Fruit fly (Drosophila melanogaster) whole organism, embryonic: ENCODE measurements around the gene TwdlF.

Source experiments
- Asciz ChIP-seq: fragments of 200-800 bp; sonication (Bioruptor generic); optimal IDR thresholded peaks from 2 replicates; lab custom pipeline; 2017; ENCODE audit warnings: missing biosample characterization, mild to moderate bottlenecking, missing genetic modification characterization, missing genetic modification reagents
- CG10267 ChIP-seq: fragments of 200-800 bp; sonication (Bioruptor generic); optimal IDR thresholded peaks from 2 replicates; lab custom pipeline; 2018; ENCODE audit warnings: missing biosample characterization, mild to moderate bottlenecking, missing genetic modification characterization, moderate library complexity
- CG10543 ChIP-seq: fragments of 200-800 bp; sonication (Bioruptor generic); optimal IDR thresholded peaks from 3 replicates; lab custom pipeline; 2017; ENCODE audit warnings: missing biosample characterization, mild to moderate bottlenecking, missing genetic modification characterization, moderate library complexity
- CG12659 ChIP-seq: fragments of 200-800 bp; sonication (Bioruptor generic); optimal IDR thresholded peaks from 3 replicates; lab custom pipeline; 2017; ENCODE audit warnings: mild to moderate bottlenecking, missing biosample characterization, missing genetic modification reagents, missing genetic modification characterization
- CG12769 ChIP-seq: fragments of 200-800 bp; sonication (Bioruptor generic); optimal IDR thresholded peaks from 2 replicates; lab custom pipeline; 2019; ENCODE audit warnings: missing biosample characterization, mild to moderate bottlenecking, missing genetic modification characterization, moderate library complexity
- CG13296 ChIP-seq: fragments of 200-800 bp; sonication (Bioruptor generic); optimal IDR thresholded peaks from 3 replicates; lab custom pipeline; 2018; ENCODE audit warnings: missing biosample characterization, mild to moderate bottlenecking, missing genetic modification characterization
- CG14014 ChIP-seq: fragments of 200-800 bp; sonication (Bioruptor generic); IDR thresholded peaks from 2 replicates; pipeline ENCODE4 v1.3.6; 2022; ENCODE audit warnings: missing biosample characterization, missing genetic modification characterization
- CG14050 ChIP-seq: fragments of 200-800 bp; sonication (Bioruptor generic); IDR thresholded peaks from 3 replicates; pipeline ENCODE4 v1.3.6; 2022; ENCODE audit warnings: missing biosample characterization, missing genetic modification characterization
- CG1647 ChIP-seq: fragments of 200-800 bp; sonication (Bioruptor generic); optimal IDR thresholded peaks from 3 replicates; lab custom pipeline; 2016; ENCODE audit warnings: missing biosample characterization, missing genetic modification characterization
- CG16863 ChIP-seq: fragments of 200-800 bp; sonication (Bioruptor generic); optimal IDR thresholded peaks from 3 replicates; lab custom pipeline; 2016; ENCODE audit warnings: missing biosample characterization, missing genetic modification characterization
- CG34422 ChIP-seq: fragments of 200-800 bp; sonication (Bioruptor generic); IDR thresholded peaks from 3 replicates; pipeline ENCODE4 v1.3.6; 2022; ENCODE audit warnings: missing biosample characterization, missing genetic modification characterization
- CG3847 ChIP-seq: fragments of 200-800 bp; sonication (Bioruptor generic); IDR thresholded peaks from 2 replicates; pipeline ENCODE4 v1.3.6; 2022; ENCODE audit warnings: missing biosample characterization, missing genetic modification characterization
- CG3995 ChIP-seq: fragments of 200-800 bp; sonication (Bioruptor generic); optimal IDR thresholded peaks from 3 replicates; lab custom pipeline; 2016; ENCODE audit warnings: missing biosample characterization, missing genetic modification characterization
- CG42726 ChIP-seq: fragments of 200-800 bp; sonication (Bioruptor generic); IDR thresholded peaks from 2 replicates; pipeline ENCODE4 v1.3.6; 2022; ENCODE audit warnings: missing biosample characterization, missing genetic modification characterization; ENCODE audit not compliant: partially characterized antibody
- CG4360 ChIP-seq: fragments of 200-800 bp; sonication (Bioruptor generic); IDR thresholded peaks from 2 replicates; pipeline ENCODE4 v1.3.6; 2022; ENCODE audit warnings: missing biosample characterization, missing genetic modification characterization
- CG4820 ChIP-seq: fragments of 200-800 bp; sonication (Bioruptor generic); optimal IDR thresholded peaks from 3 replicates; lab custom pipeline; 2016; ENCODE audit warnings: missing biosample characterization, missing genetic modification characterization
- CG7357 ChIP-seq: fragments of 200-800 bp; sonication (Bioruptor generic); IDR thresholded peaks from 3 replicates; pipeline ENCODE4 v1.3.6; 2022; ENCODE audit warnings: missing biosample characterization, missing genetic modification characterization
- CG7372 ChIP-seq: fragments of 200-800 bp; sonication (Bioruptor generic); IDR thresholded peaks from 2 replicates; pipeline ENCODE4 v1.3.6; 2022; ENCODE audit warnings: missing biosample characterization, missing genetic modification characterization
- CG7987 ChIP-seq: fragments of 200-800 bp; sonication (Bioruptor generic); optimal IDR thresholded peaks from 2 replicates; lab custom pipeline; 2018; ENCODE audit warnings: missing biosample characterization, mild to moderate bottlenecking, missing genetic modification characterization, moderate library complexity
- CG9727 ChIP-seq: fragments of 200-800 bp; sonication (Bioruptor generic); optimal IDR thresholded peaks from 3 replicates; lab custom pipeline; 2017; ENCODE audit warnings: missing biosample characterization, mild to moderate bottlenecking, missing genetic modification characterization
- CHES-1-like ChIP-seq: fragments of 200-800 bp; sonication (Bioruptor generic); optimal IDR thresholded peaks from 2 replicates; lab custom pipeline; 2016; ENCODE audit warnings: missing biosample characterization, missing genetic modification characterization
- Dfd ChIP-seq, 2 experiments: fragments of >200 bp; optimal IDR thresholded peaks; 2 replicates each; lab custom pipeline; 2017; ENCODE audit warnings: missing biosample characterization in 2 of 2, missing genetic modification characterization in 2 of 2
- Doc2 ChIP-seq: fragments of 200-800 bp; sonication (Bioruptor generic); IDR thresholded peaks from 2 replicates; pipeline ENCODE4 v1.3.6; 2022; ENCODE audit warnings: missing biosample characterization, missing genetic modification characterization
- Dp ChIP-seq: fragments of 200-800 bp; sonication (Bioruptor generic); optimal IDR thresholded peaks from 2 replicates; lab custom pipeline; 2018; ENCODE audit warnings: missing biosample characterization, mild to moderate bottlenecking, missing genetic modification characterization, moderate library complexity
- Dref ChIP-seq: fragments of 200-800 bp; sonication (Bioruptor generic); IDR thresholded peaks from 2 replicates; pipeline ENCODE4 v1.3.6; 2022; ENCODE audit warnings: missing biosample characterization, missing genetic modification characterization
- Hr39 ChIP-seq: fragments of >200 bp; optimal IDR thresholded peaks from 2 replicates; lab custom pipeline; 2017
- Hsf ChIP-seq: fragments of 200-800 bp; sonication (Bioruptor generic); optimal IDR thresholded peaks from 3 replicates; lab custom pipeline; 2016; ENCODE audit warnings: missing biosample characterization, missing genetic modification characterization
- Jarid2 ChIP-seq: fragments of 200-800 bp; sonication (Bioruptor generic); optimal IDR thresholded peaks from 3 replicates; lab custom pipeline; 2017; ENCODE audit warnings: mild to moderate bottlenecking, missing biosample characterization, missing genetic modification reagents, missing genetic modification characterization
- Lpt ChIP-seq: fragments of >200 bp; optimal IDR thresholded peaks from 2 replicates; lab custom pipeline; 2018; ENCODE audit warnings: missing biosample characterization, missing genetic modification characterization
- Mad ChIP-seq: fragments of 200-800 bp; sonication (Bioruptor generic); optimal IDR thresholded peaks from 2 replicates; lab custom pipeline; 2016; ENCODE audit warnings: missing biosample characterization, missing genetic modification characterization
- Nf-YA ChIP-seq: fragments of 200-800 bp; sonication (Bioruptor generic); IDR thresholded peaks from 2 replicates; pipeline ENCODE4 v1.3.6; 2022; ENCODE audit warnings: missing biosample characterization, missing genetic modification characterization
- Ssrp ChIP-seq: fragments of 200-800 bp; sonication (Bioruptor generic); optimal IDR thresholded peaks from 2 replicates; lab custom pipeline; 2018; ENCODE audit warnings: missing biosample characterization, mild to moderate bottlenecking, missing genetic modification characterization, moderate library complexity
- YL-1 ChIP-seq: fragments of 200-800 bp; sonication (Bioruptor generic); optimal IDR thresholded peaks from 3 replicates; lab custom pipeline; 2017; ENCODE audit warnings: missing biosample characterization, mild to moderate bottlenecking, missing genetic modification characterization
- chif ChIP-seq, 2 experiments: fragments of 200-800 bp; sonication (Bioruptor generic); optimal IDR thresholded peaks; 3 replicates each; lab custom pipeline; 2016; ENCODE audit warnings: missing biosample characterization in 2 of 2, missing genetic modification characterization in 2 of 2
- chn ChIP-seq: fragments of 200-800 bp; sonication (Bioruptor generic); optimal IDR thresholded peaks from 2 replicates; lab custom pipeline; 2016; ENCODE audit warnings: missing biosample characterization, missing genetic modification characterization
- dpn ChIP-seq, 2 experiments: fragments of 200-800 bp; sonication (Bioruptor generic); optimal IDR thresholded peaks; 3 replicates each; lab custom pipeline; 2016; ENCODE audit warnings: missing biosample characterization in 2 of 2, missing genetic modification characterization in 2 of 2
- en ChIP-seq: fragments of 200-800 bp; sonication (Bioruptor generic); optimal IDR thresholded peaks from 2 replicates; lab custom pipeline; 2016; ENCODE audit warnings: missing biosample characterization, missing genetic modification characterization
- fd64A ChIP-seq: fragments of 200-800 bp; sonication (Bioruptor generic); optimal IDR thresholded peaks from 3 replicates; lab custom pipeline; 2018; ENCODE audit warnings: missing biosample characterization, mild to moderate bottlenecking, missing genetic modification characterization
- fu2 ChIP-seq: fragments of 200-800 bp; sonication (Bioruptor generic); optimal IDR thresholded peaks from 2 replicates; lab custom pipeline; 2016; ENCODE audit warnings: missing biosample characterization, missing genetic modification characterization
- insv ChIP-seq, 2 experiments: fragments of 200-800 bp; sonication (Bioruptor generic); optimal IDR thresholded peaks; 3 replicates each; lab custom pipeline; 2016 to 2018; ENCODE audit warnings: missing biosample characterization in 2 of 2, missing genetic modification characterization in 2 of 2
- inv ChIP-seq: fragments of 200-800 bp; sonication (Bioruptor generic); IDR thresholded peaks from 2 replicates; pipeline ENCODE4 v1.3.6; 2022; ENCODE audit warnings: missing biosample characterization, missing genetic modification characterization; ENCODE audit not compliant: partially characterized antibody
- kah ChIP-seq: fragments of 200-800 bp; sonication (Bioruptor generic); optimal IDR thresholded peaks from 2 replicates; lab custom pipeline; 2018; ENCODE audit warnings: missing biosample characterization, mild to moderate bottlenecking, missing genetic modification characterization
- lola ChIP-seq, 3 experiments: fragments of >200 bp in 2 of 3; fragments of 200-800 bp in 1 of 3; sonication (Bioruptor generic) in 1 of 3; optimal IDR thresholded peaks; 2 replicates each; lab custom pipeline; 2017 to 2019; ENCODE audit warnings: missing biosample characterization in 3 of 3, missing genetic modification characterization in 3 of 3, mild to moderate bottlenecking in 1 of 3, moderate library complexity in 1 of 3
- maf-S ChIP-seq: fragments of 200-800 bp; sonication (Bioruptor generic); optimal IDR thresholded peaks from 2 replicates; lab custom pipeline; 2016; ENCODE audit warnings: missing biosample characterization, missing genetic modification characterization
- pnt ChIP-seq: fragments of 200-800 bp; sonication (Bioruptor generic); optimal IDR thresholded peaks from 3 replicates; lab custom pipeline; 2016; ENCODE audit warnings: missing biosample characterization, missing genetic modification characterization
- prd ChIP-seq, 3 experiments: fragments of >200 bp in 2 of 3; fragments of 200-800 bp in 1 of 3; sonication (Bioruptor generic) in 1 of 3; optimal IDR thresholded peaks in 2 of 3; IDR thresholded peaks in 1 of 3; 2 replicates in 2 of 3; 3 replicates in 1 of 3; pipeline versions ENCODE4 v1.3.6 to Lab custom; 2017 to 2022; ENCODE audit warnings: missing biosample characterization in 1 of 3, missing genetic modification characterization in 1 of 3
- repo ChIP-seq: fragments of 200-800 bp; sonication (Bioruptor generic); optimal IDR thresholded peaks from 2 replicates; lab custom pipeline; 2016; ENCODE audit warnings: missing biosample characterization, missing genetic modification characterization
- row ChIP-seq: fragments of 200-800 bp; sonication (Bioruptor generic); IDR thresholded peaks from 3 replicates; pipeline ENCODE4 v1.3.6; 2022; ENCODE audit warnings: missing biosample characterization, missing genetic modification characterization
- schlank ChIP-seq: fragments of 200-800 bp; sonication (Bioruptor generic); optimal IDR thresholded peaks from 2 replicates; lab custom pipeline; 2018; ENCODE audit warnings: missing biosample characterization, mild to moderate bottlenecking, missing genetic modification characterization
- ssp ChIP-seq: fragments of 200-800 bp; sonication (Bioruptor generic); IDR thresholded peaks from 2 replicates; pipeline ENCODE4 v1.3.6; 2022; ENCODE audit warnings: missing biosample characterization, missing genetic modification characterization
- vvl ChIP-seq: fragments of 200-800 bp; sonication (Bioruptor generic); IDR thresholded peaks from 2 replicates; pipeline ENCODE4 v1.3.6; 2022; ENCODE audit warnings: missing biosample characterization, missing genetic modification characterization
- yki ChIP-seq: fragments of >200 bp; optimal IDR thresholded peaks from 3 replicates; lab custom pipeline; 2018

The TwdlF gene

dm6 chr3R:4214038-4214437 lies 32.8 kb upstream of the TwdlF start (continued):
- TF ChIP-seq CHES-1-like (GFP tag; lab: Kevin White, UChicago): peak; percentile 39
- peak; percentile 86 for TF ChIP-seq CG14014
- peak; percentile 46 for TF ChIP-seq en (GFP tag; lab: Kevin White, UChicago)
- peak; percentile 71 for TF ChIP-seq Hsf (GFP tag; lab: Kevin White, UChicago)
- TF ChIP-seq CG12659: peak; percentile 76
- peak in 1 of 3 experiments; percentile 12 for TF ChIP-seq lola (GFP tag; optimal IDR thresholded peaks at IDR 0.05; lab: Kevin White, UChicago)
- TF ChIP-seq Asciz (GFP tag; lab: Kevin White, UChicago): peak; percentile 65
- TF ChIP-seq Ssrp (tag; lab: Kevin White, UChicago): peak; percentile 69
- no peak for TF ChIP-seq CG3995 (GFP tag; lab: Kevin White, UChicago)
- peak; percentile 71 for TF ChIP-seq CG1647 (GFP tag; lab: Kevin White, UChicago)
- peak; percentile 90 for TF ChIP-seq CG34422 (GFP tag; lab: Robert Waterston, UW)
- TF ChIP-seq CG4820 (GFP tag; lab: Kevin White, UChicago): peak; percentile 80
- no peak for TF ChIP-seq inv (GFP tag; lab: Robert Waterston, UW)
- peak; percentile 46 for TF ChIP-seq maf-S
- TF ChIP-seq CG4360 (GFP tag; lab: Robert Waterston, UW): peak; percentile 68
- peak; percentile 87 for TF ChIP-seq Nf-YA (GFP tag; lab: Robert Waterston, UW)
- TF ChIP-seq Dref (GFP tag; lab: Robert Waterston, UW): no peak
- peak; percentile 47 for TF ChIP-seq CG9727
- TF ChIP-seq repo: peak; percentile 67
- no peak for TF ChIP-seq Dp
- no peak for TF ChIP-seq yki (lab: Kevin White, UChicago)
- peak; percentile 83 for TF ChIP-seq pnt (GFP tag; lab: Kevin White, UChicago)
- peak; percentile 56 for TF ChIP-seq kah (GFP tag; lab: Kevin White, UChicago)
- peak; percentile 73; the same call in 2 of the 3 replicates for TF ChIP-seq CG7357 (GFP tag; lab: Robert Waterston, UW)
- no peak for TF ChIP-seq insv (GFP tag; optimal IDR thresholded peaks at IDR 0.05; lab: Kevin White, UChicago)
- peak; percentile 58 to 86 for TF ChIP-seq dpn (GFP tag; optimal IDR thresholded peaks at IDR 0.05; lab: Kevin White, UChicago)
- no peak for TF ChIP-seq Jarid2 (GFP tag; lab: Kevin White, UChicago)
- no peak for TF ChIP-seq Dfd (GFP tag; optimal IDR thresholded peaks at IDR 0.05; lab: Kevin White, UChicago)
- peak; percentile 84 for TF ChIP-seq row (GFP tag; lab: Robert Waterston, UW)
- peak; percentile 71 for TF ChIP-seq chn (GFP tag; lab: Kevin White, UChicago)
- TF ChIP-seq CG7987 (GFP tag; lab: Kevin White, UChicago): peak; percentile 46
- no peak for TF ChIP-seq Hr39 (lab: Kevin White, UChicago)
- TF ChIP-seq CG12769 (tag; lab: Kevin White, UChicago): peak; percentile 86
- peak; percentile 57 to 78 for TF ChIP-seq chif (GFP tag; optimal IDR thresholded peaks at IDR 0.05; lab: Kevin White, UChicago)
- TF ChIP-seq CG16863 (GFP tag; lab: Kevin White, UChicago): peak; percentile 74
- TF ChIP-seq ssp (GFP tag; lab: Robert Waterston, UW): peak; percentile 81
- TF ChIP-seq Doc2 (GFP tag; lab: Robert Waterston, UW): peak; percentile 66
- peak; percentile 85 for TF ChIP-seq CG7372 (GFP tag; lab: Robert Waterston, UW)
- peak; percentile 22 for TF ChIP-seq schlank (tag; lab: Kevin White, UChicago)
- TF ChIP-seq prd (optimal IDR thresholded peaks at IDR 0.05; lab: Kevin White, UChicago): no peak
- TF ChIP-seq prd (GFP tag; IDR thresholded peaks at IDR 0.05; lab: Robert Waterston, UW): peak; percentile 93
- TF ChIP-seq CG42726: no peak
- peak; percentile 26 for TF ChIP-seq CG10267 (tag; lab: Kevin White, UChicago)
- TF ChIP-seq CG14050 (GFP tag; lab: Robert Waterston, UW): peak; percentile 77
- TF ChIP-seq CG13296 (GFP tag; lab: Kevin White, UChicago): peak; percentile 52
- TF ChIP-seq fd64A (GFP tag; lab: Kevin White, UChicago): peak; percentile 35
- peak; percentile 93 for TF ChIP-seq vvl (GFP tag; lab: Robert Waterston, UW)
- peak; percentile 29 for TF ChIP-seq Mad (GFP tag; lab: Kevin White, UChicago)
- no peak for TF ChIP-seq Lpt (GFP tag; lab: Kevin White, UChicago)
- TF ChIP-seq CG10543 (GFP tag; lab: Kevin White, UChicago): peak; percentile 36
- TF ChIP-seq CG3847 (GFP tag; lab: Robert Waterston, UW): peak; percentile 80
- no peak for TF ChIP-seq YL-1
- TF ChIP-seq fu2: peak; percentile 61
